Fruit fly (Drosophila melanogaster) whole organism, prepupa: Measurements from ENCODE around the gene CG1468.
A peak's percentile ranks its signal among the peaks of the same experiment; 100 is the strongest.

Experiments
- Blimp-1 ChIP-seq: fragments of 200-800 bp; sonication (Bioruptor generic); optimal IDR thresholded peaks from 3 replicates; lab custom pipeline; 2017; ENCODE audit warnings: missing biosample characterization, missing genetic modification characterization, mild to moderate bottlenecking, moderate library complexity, missing genetic modification reagents
- CG10631 ChIP-seq: fragments of 200-800 bp; sonication (Bioruptor generic); optimal IDR thresholded peaks from 2 replicates; lab custom pipeline; 2016; ENCODE audit warnings: missing biosample characterization, missing genetic modification characterization
- CG11294 ChIP-seq: fragments of 200-800 bp; sonication (Bioruptor generic); IDR thresholded peaks from 2 replicates; pipeline ENCODE4 v1.3.6; 2022; ENCODE audit warnings: missing biosample characterization, missing genetic modification characterization
- CG11762 ChIP-seq: fragments of 200-800 bp; sonication (Bioruptor generic); optimal IDR thresholded peaks from 3 replicates; lab custom pipeline; 2016; ENCODE audit warnings: missing biosample characterization, missing genetic modification characterization; ENCODE audit not compliant: insufficient read depth
- CG11902 ChIP-seq: fragments of 200-800 bp; sonication (Bioruptor generic); optimal IDR thresholded peaks from 3 replicates; lab custom pipeline; 2016; ENCODE audit warnings: missing biosample characterization, missing genetic modification characterization
- CG15336 ChIP-seq: fragments of 200-800 bp; sonication (Bioruptor generic); IDR thresholded peaks from 2 replicates; pipeline ENCODE4 v1.3.6; 2022; ENCODE audit warnings: missing biosample characterization, missing genetic modification characterization
- CG1621 ChIP-seq: fragments of 200-800 bp; sonication (Bioruptor generic); optimal IDR thresholded peaks from 3 replicates; lab custom pipeline; 2018; ENCODE audit warnings: missing biosample characterization, mild to moderate bottlenecking, missing genetic modification characterization
- CG16779 ChIP-seq: fragments of 200-800 bp; sonication (Bioruptor generic); optimal IDR thresholded peaks from 3 replicates; lab custom pipeline; 2017; ENCODE audit warnings: missing biosample characterization, mild to moderate bottlenecking, missing genetic modification characterization
- CG3032 ChIP-seq: fragments of 200-800 bp; optimal IDR thresholded peaks from 2 replicates; lab custom pipeline; 2019; ENCODE audit warnings: missing biosample characterization, mild to moderate bottlenecking, missing genetic modification characterization, moderate library complexity
- CG31627 ChIP-seq: fragments of 200-800 bp; sonication (Bioruptor generic); optimal IDR thresholded peaks from 3 replicates; lab custom pipeline; 2016; ENCODE audit warnings: missing biosample characterization, missing genetic modification characterization
- CG32006 ChIP-seq: fragments of 200-800 bp; sonication (Bioruptor generic); optimal IDR thresholded peaks from 3 replicates; lab custom pipeline; 2017; ENCODE audit warnings: missing biosample characterization, mild to moderate bottlenecking, missing genetic modification characterization
- CG34406 ChIP-seq: fragments of 200-800 bp; sonication (Bioruptor generic); optimal IDR thresholded peaks from 3 replicates; lab custom pipeline; 2016; ENCODE audit warnings: missing biosample characterization, missing genetic modification characterization
- CG3919 ChIP-seq: fragments of 200-800 bp; sonication (Bioruptor generic); optimal IDR thresholded peaks from 3 replicates; lab custom pipeline; 2016; ENCODE audit warnings: missing biosample characterization, missing genetic modification characterization
- CG6163 ChIP-seq: fragments of 200-800 bp; sonication (Bioruptor generic); IDR thresholded peaks from 3 replicates; pipeline ENCODE4 v1.3.6; 2022; ENCODE audit warnings: missing biosample characterization, missing genetic modification characterization
- CG6276 ChIP-seq: fragments of 200-800 bp; sonication (Bioruptor generic); optimal IDR thresholded peaks from 2 replicates; lab custom pipeline; 2017; ENCODE audit warnings: missing biosample characterization, mild to moderate bottlenecking, missing genetic modification characterization
- CG6792 ChIP-seq: fragments of 200-800 bp; sonication (Bioruptor generic); optimal IDR thresholded peaks from 3 replicates; lab custom pipeline; 2016; ENCODE audit warnings: missing biosample characterization, missing genetic modification characterization
- CG7368 ChIP-seq: fragments of 200-800 bp; sonication (Bioruptor generic); optimal IDR thresholded peaks from 3 replicates; lab custom pipeline; 2016; ENCODE audit warnings: missing biosample characterization, missing genetic modification characterization
- CG8119 ChIP-seq: fragments of 200-800 bp; sonication (Bioruptor generic); IDR thresholded peaks from 3 replicates; pipeline ENCODE4 v1.3.6; 2022; ENCODE audit warnings: missing biosample characterization, missing genetic modification characterization
- CG8319 ChIP-seq: fragments of 200-800 bp; sonication (Bioruptor generic); optimal IDR thresholded peaks from 3 replicates; lab custom pipeline; 2016; ENCODE audit warnings: missing biosample characterization, missing genetic modification characterization
- CG8632 ChIP-seq: fragments of 200-800 bp; sonication (Bioruptor generic); optimal IDR thresholded peaks from 3 replicates; lab custom pipeline; 2016; ENCODE audit warnings: missing biosample characterization, missing genetic modification characterization
- Eip75B ChIP-seq: fragments of 200-800 bp; sonication (Bioruptor generic); optimal IDR thresholded peaks from 3 replicates; lab custom pipeline; 2016; ENCODE audit warnings: missing biosample characterization, missing genetic modification characterization
- Eip78C ChIP-seq: fragments of 200-800 bp; sonication (Bioruptor generic); peaks from one replicate; lab custom pipeline; 2016; ENCODE audit warnings: missing biosample characterization, missing genetic modification characterization
- Eip93F ChIP-seq: fragments of 200-800 bp; sonication (Bioruptor generic); optimal IDR thresholded peaks from 2 replicates; lab custom pipeline; 2016; ENCODE audit warnings: missing biosample characterization, mild to moderate bottlenecking, missing genetic modification characterization
- Ets21C ChIP-seq: fragments of 200-800 bp; sonication (Bioruptor generic); optimal IDR thresholded peaks from 3 replicates; lab custom pipeline; 2016; ENCODE audit warnings: missing biosample characterization, missing genetic modification characterization
- Ets96B ChIP-seq: fragments of 200-800 bp; optimal IDR thresholded peaks from 2 replicates; lab custom pipeline; 2019; ENCODE audit warnings: missing biosample characterization, mild to moderate bottlenecking, missing genetic modification characterization, moderate library complexity
- Hr38 ChIP-seq: sonication (Bioruptor generic); optimal IDR thresholded peaks from 2 replicates; lab custom pipeline; 2016; ENCODE audit warnings: missing biosample characterization, missing genetic modification characterization
- Hr39 ChIP-seq: fragments of 200-800 bp; sonication (Bioruptor generic); optimal IDR thresholded peaks from 2 replicates; lab custom pipeline; 2016; ENCODE audit warnings: missing biosample characterization, missing genetic modification characterization
- Hr4 ChIP-seq: fragments of 200-800 bp; sonication (Bioruptor generic); optimal IDR thresholded peaks from 3 replicates; lab custom pipeline; 2016; ENCODE audit warnings: missing biosample characterization, missing genetic modification characterization
- Met ChIP-seq: fragments of 200-800 bp; sonication (Bioruptor generic); optimal IDR thresholded peaks from 3 replicates; lab custom pipeline; 2016; ENCODE audit warnings: missing biosample characterization, missing genetic modification characterization
- OdsH ChIP-seq: fragments of 200-800 bp; sonication (Bioruptor generic); optimal IDR thresholded peaks from 3 replicates; lab custom pipeline; 2016; ENCODE audit warnings: missing biosample characterization, missing genetic modification characterization
- Smox ChIP-seq: fragments of 200-800 bp; sonication (Bioruptor generic); optimal IDR thresholded peaks from 3 replicates; lab custom pipeline; 2016; ENCODE audit warnings: missing biosample characterization, missing genetic modification characterization
- Sox102F ChIP-seq: fragments of 200-800 bp; sonication (Bioruptor generic); optimal IDR thresholded peaks from 2 replicates; lab custom pipeline; 2016; ENCODE audit warnings: missing biosample characterization, mild to moderate bottlenecking, missing genetic modification characterization
- Sox14 ChIP-seq: fragments of 200-800 bp; sonication (Bioruptor generic); optimal IDR thresholded peaks from 3 replicates; lab custom pipeline; 2016; ENCODE audit warnings: missing biosample characterization, missing genetic modification characterization
- Sox15 ChIP-seq: fragments of 200-800 bp; sonication (Bioruptor generic); optimal IDR thresholded peaks from 3 replicates; lab custom pipeline; 2016; ENCODE audit warnings: missing biosample characterization, missing genetic modification characterization
- achi ChIP-seq: fragments of 200-800 bp; sonication (Bioruptor generic); optimal IDR thresholded peaks from 3 replicates; lab custom pipeline; 2016; ENCODE audit warnings: missing biosample characterization, missing genetic modification characterization
- acj6 ChIP-seq: fragments of 200-800 bp; sonication (Bioruptor generic); optimal IDR thresholded peaks from 3 replicates; lab custom pipeline; 2016; ENCODE audit warnings: missing biosample characterization, missing genetic modification characterization
- dac ChIP-seq: fragments of 200-800 bp; sonication (Bioruptor generic); optimal IDR thresholded peaks from 2 replicates; lab custom pipeline; 2017; ENCODE audit warnings: missing biosample characterization, mild to moderate bottlenecking, missing genetic modification characterization
- dsx ChIP-seq: fragments of 200-800 bp; optimal IDR thresholded peaks from 3 replicates; lab custom pipeline; 2019; ENCODE audit warnings: missing biosample characterization, mild to moderate bottlenecking, missing genetic modification characterization, moderate library complexity; ENCODE audit not compliant: poor library complexity, severe bottlenecking
- eg ChIP-seq: fragments of 200-800 bp; sonication (Bioruptor generic); IDR thresholded peaks from 3 replicates; pipeline ENCODE4 v1.3.6; 2022; ENCODE audit warnings: missing biosample characterization, missing genetic modification characterization
- esn ChIP-seq: fragments of 200-800 bp; sonication (Bioruptor generic); optimal IDR thresholded peaks from 2 replicates; lab custom pipeline; 2016; ENCODE audit warnings: missing biosample characterization, mild to moderate bottlenecking, missing genetic modification characterization, moderate library complexity
- fkh ChIP-seq: fragments of 200-800 bp; sonication (Bioruptor generic); optimal IDR thresholded peaks from 3 replicates; lab custom pipeline; 2017; ENCODE audit warnings: missing biosample characterization, mild to moderate bottlenecking, missing genetic modification characterization, moderate library complexity
- lz ChIP-seq: fragments of 200-800 bp; sonication (Bioruptor generic); optimal IDR thresholded peaks from 3 replicates; lab custom pipeline; 2016; ENCODE audit warnings: missing biosample characterization, missing genetic modification characterization
- net ChIP-seq: fragments of 200-800 bp; sonication (Bioruptor generic); optimal IDR thresholded peaks from 3 replicates; lab custom pipeline; 2016; ENCODE audit warnings: missing biosample characterization, missing genetic modification characterization
- pdm3 ChIP-seq: fragments of 200-800 bp; sonication (Bioruptor generic); optimal IDR thresholded peaks from 3 replicates; lab custom pipeline; 2016; ENCODE audit warnings: missing biosample characterization, missing genetic modification characterization
- ss ChIP-seq, 2 experiments: fragments of 200-800 bp; sonication (Bioruptor generic); optimal IDR thresholded peaks; 2 replicates in 1 of 2; 3 replicates in 1 of 2; lab custom pipeline; 2017 to 2018; ENCODE audit warnings: mild to moderate bottlenecking in 2 of 2, missing biosample characterization in 2 of 2, missing genetic modification characterization in 2 of 2, moderate library complexity in 1 of 2
- topi ChIP-seq: fragments of 200-800 bp; sonication (Bioruptor generic); optimal IDR thresholded peaks from 3 replicates; lab custom pipeline; 2016; ENCODE audit warnings: missing biosample characterization, missing genetic modification characterization
- vri ChIP-seq: fragments of 200-800 bp; sonication (Bioruptor generic); optimal IDR thresholded peaks from 3 replicates; lab custom pipeline; 2016; ENCODE audit warnings: missing biosample characterization, mild to moderate bottlenecking, missing genetic modification characterization

The CG1468 gene

DNA sequence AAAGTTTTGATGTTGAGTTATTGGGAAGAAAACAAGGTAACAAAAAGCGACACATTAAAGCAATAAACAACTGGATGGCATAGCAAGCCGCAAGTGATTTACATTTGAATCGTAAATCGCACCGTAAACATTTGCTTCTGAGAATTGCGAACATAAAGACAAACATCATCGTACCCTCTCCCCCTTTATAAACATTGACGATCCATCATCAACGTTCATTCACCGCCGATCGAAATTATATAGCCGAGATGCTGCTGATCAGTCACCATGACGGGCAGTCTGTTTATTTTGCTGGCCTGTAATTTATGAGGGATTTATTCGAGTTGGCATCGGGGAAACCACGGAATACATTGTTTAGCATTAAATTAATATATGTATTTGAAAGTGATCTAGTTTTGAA is 7.1 kb downstream of the CG1468 start:
- TF ChIP-seq fkh (GFP tag; lab: Kevin White, UChicago) = peak; percentile 74
- TF ChIP-seq CG6792 (GFP tag; lab: Kevin White, UChicago) = no peak
- TF ChIP-seq Sox15 = no peak

DNA sequence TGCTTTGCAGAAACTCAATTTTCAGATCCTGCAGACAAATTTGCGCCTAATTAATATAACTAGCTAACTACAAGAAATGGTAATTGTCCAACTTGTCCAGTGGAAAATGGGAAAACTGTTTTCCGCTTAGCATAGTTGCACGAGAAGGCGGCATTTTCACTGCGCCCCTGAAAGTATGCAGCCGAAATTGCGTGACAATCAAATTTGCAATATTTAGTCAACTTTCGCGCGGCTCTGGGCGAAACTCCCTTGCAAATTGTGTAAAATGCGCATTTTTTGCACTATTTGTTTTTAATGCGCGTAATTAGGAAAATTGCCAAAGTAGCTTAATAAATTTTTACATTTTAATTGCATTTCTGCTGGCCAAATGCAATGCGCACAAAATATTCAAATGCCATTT is 11.5 kb downstream of the CG1468 start:
- TF ChIP-seq achi (GFP tag; lab: Kevin White, UChicago) = no peak
- no peak for TF ChIP-seq CG6163 (GFP tag; lab: Robert Waterston, UW)
- no peak for TF ChIP-seq Hr39
- TF ChIP-seq, all 60 proteins: peak for 0

DNA sequence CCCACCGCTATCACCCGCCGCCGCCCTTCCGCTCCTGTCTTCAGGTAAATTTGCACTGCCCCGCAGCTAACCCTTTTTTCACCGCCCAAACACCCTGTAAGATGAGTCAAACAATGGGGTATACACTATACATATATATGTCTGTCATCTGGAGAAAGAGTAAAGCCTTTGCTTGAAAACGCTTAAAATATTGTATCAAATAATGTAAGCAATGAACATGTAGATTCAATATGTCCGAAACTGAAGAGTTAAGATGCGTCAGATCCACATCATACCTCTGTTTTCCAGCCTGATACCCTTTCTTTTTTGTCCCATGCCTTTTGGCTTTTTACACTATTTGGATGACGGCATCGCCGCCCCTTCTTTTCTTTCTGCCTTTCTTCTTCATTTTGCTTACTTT is 14.6 kb downstream of the CG1468 start:
- TF ChIP-seq CG11762 (GFP tag; lab: Kevin White, UChicago) = peak; percentile 14
- TF ChIP-seq Ets21C (GFP tag; lab: Kevin White, UChicago) = peak; percentile 65
- TF ChIP-seq CG15336 (GFP tag; lab: Robert Waterston, UW) = peak; percentile 27; the same call in 1 of the 2 replicates
- TF ChIP-seq OdsH = peak; percentile 48
- peak; percentile 10 for TF ChIP-seq Blimp-1 (GFP tag; lab: Kevin White, UChicago)
- TF ChIP-seq Sox15 = peak; percentile 39
- no peak for TF ChIP-seq Hr38 (GFP tag; lab: Kevin White, UChicago)
- peak; percentile 42 for TF ChIP-seq Hr4 (GFP tag; lab: Kevin White, UChicago)
- peak; percentile 44 for TF ChIP-seq CG34406 (GFP tag; lab: Kevin White, UChicago)
- TF ChIP-seq CG3919 (GFP tag; lab: Kevin White, UChicago) = peak; percentile 58
- no peak for TF ChIP-seq Eip93F
- peak; percentile 12 for TF ChIP-seq CG10631 (GFP tag; lab: Kevin White, UChicago)
- TF ChIP-seq Smox (GFP tag; lab: Kevin White, UChicago) = peak; percentile 69
- peak; percentile 6 for TF ChIP-seq net
- no peak for TF ChIP-seq CG11294 (GFP tag; lab: Robert Waterston, UW)
- no peak for TF ChIP-seq dsx (GFP tag; lab: Kevin White, UChicago)
- TF ChIP-seq CG7368 (GFP tag; lab: Kevin White, UChicago) = peak; percentile 32
- peak; percentile 54 for TF ChIP-seq vri
- peak; percentile 60 for TF ChIP-seq CG6792 (GFP tag; lab: Kevin White, UChicago)
- TF ChIP-seq CG32006 (GFP tag; lab: Kevin White, UChicago) = peak; percentile 37
- no peak for TF ChIP-seq fkh (GFP tag; lab: Kevin White, UChicago)
- no peak for TF ChIP-seq CG6276 (GFP tag; lab: Kevin White, UChicago)
- peak; percentile 71 for TF ChIP-seq esn (GFP tag; lab: Kevin White, UChicago)
- 0 out of 3 replicates have a peak, but pooled peaks have one; percentile 33 for TF ChIP-seq eg
- TF ChIP-seq CG1621 (tag; lab: Kevin White, UChicago) = no peak
- peak; percentile 74 for TF ChIP-seq Met (GFP tag; lab: Kevin White, UChicago)
- TF ChIP-seq CG3032 (tag; lab: Kevin White, UChicago) = peak; percentile 4
- TF ChIP-seq CG16779 (tag; lab: Kevin White, UChicago) = no peak
- TF ChIP-seq Eip75B (GFP tag; lab: Kevin White, UChicago) = peak; percentile 40
- TF ChIP-seq pdm3 = peak; percentile 59
- peak; percentile 50 for TF ChIP-seq CG11902 (GFP tag; lab: Kevin White, UChicago)
- peak; percentile 80 for TF ChIP-seq Hr39
- TF ChIP-seq CG31627 (GFP tag; lab: Kevin White, UChicago) = peak; percentile 79
- TF ChIP-seq CG6163 (GFP tag; lab: Robert Waterston, UW) = peak; percentile 65; the same call in 2 of the 3 replicates
- no peak for TF ChIP-seq dac (GFP tag; lab: Kevin White, UChicago)
- peak; percentile 51 for TF ChIP-seq acj6 (GFP tag; lab: Kevin White, UChicago)
- peak; percentile 41 for TF ChIP-seq achi (GFP tag; lab: Kevin White, UChicago)
- peak; percentile 72 for TF ChIP-seq Eip78C (GFP tag; lab: Kevin White, UChicago)
- TF ChIP-seq lz (GFP tag; lab: Kevin White, UChicago) = peak; percentile 72
- peak; percentile 53 for TF ChIP-seq Sox14 (GFP tag; lab: Kevin White, UChicago)
- TF ChIP-seq topi = peak; percentile 69
- peak; percentile 76 for TF ChIP-seq Sox102F (GFP tag; lab: Kevin White, UChicago)
- TF ChIP-seq ss (GFP tag; optimal IDR thresholded peaks at IDR 0.05; lab: Kevin White, UChicago) = no peak
- TF ChIP-seq CG8632 = peak; percentile 21
- no peak for TF ChIP-seq Ets96B (tag; lab: Kevin White, UChicago)
- 0 out of 3 replicates have a peak, but pooled peaks have one; percentile 17 for TF ChIP-seq CG8119 (GFP tag; lab: Robert Waterston, UW)
- TF ChIP-seq CG8319 = peak; percentile 35
